Worm (Caenorhabditis elegans) whole organism, L3 larva: Measurements from ENCODE around the gene otpl-6.
A peak's percentile ranks its signal among the peaks of the same experiment; 100 is the strongest.

Source experiments
- R02D3.7 ChIP-seq: fragments of 150-350 bp; optimal IDR thresholded peaks from 2 replicates; lab custom pipeline; 2014; ENCODE audit warnings: missing biosample characterization, missing genetic modification characterization
- ZK546.5 ChIP-seq: sonication (generic microtip); optimal IDR thresholded peaks from 2 replicates; lab custom pipeline; 2017; ENCODE audit warnings: missing biosample characterization, missing genetic modification characterization
- aly-2 ChIP-seq: fragments of 150-350 bp; optimal IDR thresholded peaks from 2 replicates; lab custom pipeline; 2014; ENCODE audit warnings: missing biosample characterization, missing genetic modification characterization
- ama-1 ChIP-seq: fragments of 150-350 bp; optimal IDR thresholded peaks from 2 replicates; lab custom pipeline; 2018
- ceh-16 ChIP-seq: sonication (generic microtip); optimal IDR thresholded peaks from 2 replicates; lab custom pipeline; 2017; ENCODE audit warnings: missing biosample characterization, missing genetic modification characterization
- ceh-28 ChIP-seq: fragments of 150-350 bp; optimal IDR thresholded peaks from 2 replicates; lab custom pipeline; 2014; ENCODE audit warnings: missing biosample characterization, missing genetic modification reagents, missing genetic modification characterization
- ceh-82 ChIP-seq: fragments of 150-350 bp; optimal IDR thresholded peaks from 2 replicates; lab custom pipeline; 2014; ENCODE audit warnings: missing biosample characterization, missing genetic modification characterization
- ceh-9 ChIP-seq: sonication (generic microtip); optimal IDR thresholded peaks from 2 replicates; lab custom pipeline; 2018; ENCODE audit warnings: missing biosample characterization, missing genetic modification characterization
- daf-12 ChIP-seq: fragments of 150-350 bp; optimal IDR thresholded peaks from 2 replicates; lab custom pipeline; 2014; ENCODE audit warnings: missing biosample characterization, missing genetic modification reagents, missing genetic modification characterization
- egl-27 ChIP-seq: sonication (generic microtip); optimal IDR thresholded peaks from 4 replicates; lab custom pipeline; 2017; ENCODE audit warnings: missing biosample characterization, missing genetic modification reagents, missing genetic modification characterization
- egl-5 ChIP-seq: fragments of 150-350 bp; optimal IDR thresholded peaks from 2 replicates; lab custom pipeline; 2017; ENCODE audit warnings: missing biosample characterization, missing genetic modification reagents, missing genetic modification characterization, inconsistent platforms
- elt-1 ChIP-seq: fragments of 150-350 bp; optimal IDR thresholded peaks from 2 replicates; lab custom pipeline; 2014; ENCODE audit warnings: missing biosample characterization, missing genetic modification characterization
- elt-2 ChIP-seq: sonication (generic microtip); optimal IDR thresholded peaks from 2 replicates; lab custom pipeline; 2016; ENCODE audit warnings: missing genetic modification reagents, mild to moderate bottlenecking, missing genetic modification characterization, missing compliant biosample characterization
- elt-3 ChIP-seq, 3 experiments: fragments of 150-350 bp in 1 of 3; sonication (generic microtip) in 2 of 3; optimal IDR thresholded peaks; 2 replicates in 2 of 3; 4 replicates in 1 of 3; lab custom pipeline; 2014 to 2017; ENCODE audit warnings: missing biosample characterization in 3 of 3, missing genetic modification characterization in 3 of 3
- eor-1 ChIP-seq, 2 experiments: fragments of 150-350 bp; optimal IDR thresholded peaks; 2 replicates each; lab custom pipeline; 2014 to 2018; ENCODE audit warnings: missing biosample characterization in 2 of 2, missing genetic modification characterization in 2 of 2
- fkh-10 ChIP-seq: sonication (generic microtip); optimal IDR thresholded peaks from 2 replicates; lab custom pipeline; 2017; ENCODE audit warnings: missing biosample characterization, missing genetic modification reagents, missing genetic modification characterization
- fkh-2 ChIP-seq: fragments of 150-350 bp; optimal IDR thresholded peaks from 2 replicates; lab custom pipeline; 2014; ENCODE audit warnings: missing biosample characterization, missing genetic modification reagents, missing genetic modification characterization
- fos-1 ChIP-seq: fragments of 150-350 bp; optimal IDR thresholded peaks from 2 replicates; lab custom pipeline; 2014; ENCODE audit warnings: missing biosample characterization, missing genetic modification characterization
- hmg-11 ChIP-seq: sonication (generic microtip); optimal IDR thresholded peaks from 2 replicates; lab custom pipeline; 2016; ENCODE audit warnings: missing genetic modification characterization, missing compliant biosample characterization
- jun-1 ChIP-seq: fragments of 150-350 bp; optimal IDR thresholded peaks from 2 replicates; lab custom pipeline; 2014; ENCODE audit warnings: missing biosample characterization, missing genetic modification reagents, missing genetic modification characterization
- lin-15B ChIP-seq: fragments of 150-350 bp; optimal IDR thresholded peaks from 2 replicates; lab custom pipeline; 2014; ENCODE audit warnings: missing biosample characterization, missing genetic modification characterization
- lin-39 ChIP-seq: fragments of 150-350 bp; optimal IDR thresholded peaks from 2 replicates; lab custom pipeline; 2018; ENCODE audit warnings: missing biosample characterization, missing genetic modification reagents, missing genetic modification characterization
- lsy-12 ChIP-seq: sonication (generic microtip); optimal IDR thresholded peaks from 2 replicates; lab custom pipeline; 2016; ENCODE audit warnings: mild to moderate bottlenecking, missing genetic modification characterization, missing compliant biosample characterization
- mdl-1 ChIP-seq: fragments of 150-350 bp; optimal IDR thresholded peaks from 2 replicates; lab custom pipeline; 2014; ENCODE audit warnings: missing biosample characterization, missing genetic modification characterization
- mml-1 ChIP-seq: fragments of 150-350 bp; sonication (generic microtip); optimal IDR thresholded peaks from 3 replicates; lab custom pipeline; 2014; ENCODE audit warnings: missing biosample characterization, missing genetic modification characterization
- nfya-1 ChIP-seq: sonication (generic microtip); optimal IDR thresholded peaks from 2 replicates; lab custom pipeline; 2017; ENCODE audit warnings: missing genetic modification characterization, mild to moderate bottlenecking, missing compliant biosample characterization, antibody characterized with exemption, moderate library complexity; ENCODE audit not compliant: insufficient read depth
- nhr-11 ChIP-seq: fragments of 150-350 bp; optimal IDR thresholded peaks from 2 replicates; lab custom pipeline; 2014; ENCODE audit warnings: missing biosample characterization, missing genetic modification characterization
- nhr-12 ChIP-seq: fragments of 150-350 bp; optimal IDR thresholded peaks from 2 replicates; lab custom pipeline; 2014; ENCODE audit warnings: missing biosample characterization, missing genetic modification characterization
- nhr-23 ChIP-seq: fragments of 150-350 bp; optimal IDR thresholded peaks from 2 replicates; lab custom pipeline; 2014; ENCODE audit warnings: missing biosample characterization, missing genetic modification reagents, missing genetic modification characterization
- nhr-237 ChIP-seq: fragments of 150-350 bp; optimal IDR thresholded peaks from 2 replicates; lab custom pipeline; 2014; ENCODE audit warnings: missing biosample characterization, missing genetic modification characterization
- nhr-25 ChIP-seq: sonication (generic microtip); optimal IDR thresholded peaks from 2 replicates; lab custom pipeline; 2017; ENCODE audit warnings: missing biosample characterization, missing genetic modification characterization
- nhr-28 ChIP-seq: fragments of 150-350 bp; optimal IDR thresholded peaks from 2 replicates; lab custom pipeline; 2014; ENCODE audit warnings: missing biosample characterization, missing genetic modification characterization
- nhr-43 ChIP-seq: sonication (generic microtip); optimal IDR thresholded peaks from 2 replicates; lab custom pipeline; 2016; ENCODE audit warnings: mild to moderate bottlenecking, missing genetic modification characterization, missing compliant biosample characterization; ENCODE audit not compliant: poor library complexity, severe bottlenecking
- nhr-67 ChIP-seq: fragments of 150-350 bp; optimal IDR thresholded peaks from 2 replicates; lab custom pipeline; 2014; ENCODE audit warnings: missing biosample characterization, missing genetic modification characterization
- nhr-76 ChIP-seq: fragments of 150-350 bp; sonication (generic microtip); optimal IDR thresholded peaks from 5 replicates; lab custom pipeline; 2014; ENCODE audit warnings: missing biosample characterization, missing genetic modification characterization
- nhr-77 ChIP-seq: fragments of 150-350 bp; optimal IDR thresholded peaks from 2 replicates; lab custom pipeline; 2014; ENCODE audit warnings: missing biosample characterization, missing genetic modification characterization
- pha-4 ChIP-seq: fragments of 150-350 bp; optimal IDR thresholded peaks from 2 replicates; lab custom pipeline; 2014; ENCODE audit warnings: missing biosample characterization, missing genetic modification reagents, missing genetic modification characterization
- pqm-1 ChIP-seq: fragments of 150-350 bp; optimal IDR thresholded peaks from 2 replicates; lab custom pipeline; 2017; ENCODE audit warnings: missing biosample characterization, missing genetic modification characterization, inconsistent platforms
- sea-2 ChIP-seq: fragments of 150-350 bp; sonication (generic microtip); optimal IDR thresholded peaks from 4 replicates; lab custom pipeline; 2014; ENCODE audit warnings: missing biosample characterization, missing genetic modification reagents, missing genetic modification characterization
- skn-1 ChIP-seq: fragments of 150-350 bp; optimal IDR thresholded peaks from 2 replicates; lab custom pipeline; 2014; ENCODE audit warnings: missing biosample characterization, missing genetic modification characterization
- snpc-4 ChIP-seq: fragments of 150-350 bp; optimal IDR thresholded peaks from 2 replicates; lab custom pipeline; 2014; ENCODE audit warnings: missing biosample characterization, missing genetic modification characterization
- tbx-2 ChIP-seq: sonication (generic microtip); optimal IDR thresholded peaks from 2 replicates; lab custom pipeline; 2016; ENCODE audit warnings: mild to moderate bottlenecking, missing genetic modification characterization, missing compliant biosample characterization
- unc-39 ChIP-seq: sonication (generic microtip); optimal IDR thresholded peaks from 4 replicates; lab custom pipeline; 2017; ENCODE audit warnings: missing biosample characterization, missing genetic modification characterization
- unc-62 ChIP-seq: fragments of 150-350 bp; sonication (generic microtip); optimal IDR thresholded peaks from 4 replicates; lab custom pipeline; 2014; ENCODE audit warnings: missing biosample characterization, missing genetic modification reagents, missing genetic modification characterization
- zag-1 ChIP-seq: fragments of 150-350 bp; optimal IDR thresholded peaks from 2 replicates; lab custom pipeline; 2014; ENCODE audit warnings: missing biosample characterization, missing genetic modification characterization
- ztf-11 ChIP-seq: fragments of 150-350 bp; optimal IDR thresholded peaks from 2 replicates; lab custom pipeline; 2014; ENCODE audit warnings: missing biosample characterization, missing genetic modification characterization
- ztf-4 ChIP-seq: fragments of 150-350 bp; optimal IDR thresholded peaks from 2 replicates; lab custom pipeline; 2014; ENCODE audit warnings: missing biosample characterization, missing genetic modification characterization

otpl-6 gene

ce11 chrV:8495965-8496364, 29.9 kb upstream of the otpl-6 start:
- TF ChIP-seq ceh-82 (tag; lab: Kevin White, UChicago) (no peak), R02D3.7 (tag; lab: Kevin White, UChicago) (no peak), nhr-43 (no peak), egl-27 (tag; lab: Kevin White, UChicago) (no peak), ztf-11 (tag; lab: Kevin White, UChicago) (no peak), unc-39 (tag; lab: Kevin White, UChicago) (no peak), elt-2 (peak; percentile 22), daf-12 (tag; lab: Kevin White, UChicago) (no peak), jun-1 (no peak), unc-62 (no peak), mdl-1 (tag; lab: Kevin White, UChicago) (no peak), snpc-4 (peak; percentile 4)

ce11 chrV:8499407-8499806, 26.5 kb upstream of the otpl-6 start:
- TF ChIP-seq pha-4 (tag; lab: Kevin White, UChicago) (no peak), ama-1 (lab: Kevin White, UChicago) (no peak), fos-1 (tag; lab: Kevin White, UChicago) (no peak), hmg-11 (tag; lab: Kevin White, UChicago) (no peak)

ce11 chrV:8500348-8500747, 25.5 kb upstream of the otpl-6 start:
- TF ChIP-seq mdl-1 (tag; lab: Kevin White, UChicago), result no peak
- TF ChIP-seq zag-1, result peak; percentile 68
- TF ChIP-seq eor-1 (tag; optimal IDR thresholded peaks at IDR 0.05; lab: Kevin White, UChicago), result peak in 1 of 2 experiments; percentile 17
- peak; percentile 56 for TF ChIP-seq mml-1 (tag; lab: Kevin White, UChicago)
- TF ChIP-seq nhr-76 (tag; lab: Kevin White, UChicago), result peak; percentile 41
- no peak for TF ChIP-seq elt-1 (tag; lab: Kevin White, UChicago)
- TF ChIP-seq daf-12 (tag; lab: Kevin White, UChicago), result no peak
- TF ChIP-seq nhr-12, result no peak
- TF ChIP-seq elt-2, result peak; percentile 70
- TF ChIP-seq nhr-11, result no peak
- TF ChIP-seq fkh-10 (GFP tag; lab: Kevin White, UChicago), result no peak
- TF ChIP-seq nhr-28 (tag; lab: Kevin White, UChicago), result peak; percentile 44
- TF ChIP-seq ama-1 (lab: Kevin White, UChicago), result peak; percentile 51
- peak; percentile 72 for TF ChIP-seq egl-27 (tag; lab: Kevin White, UChicago)
- peak; percentile 91 for TF ChIP-seq ceh-82 (tag; lab: Kevin White, UChicago)
- TF ChIP-seq skn-1 (tag; lab: Kevin White, UChicago), result peak; percentile 45
- peak; percentile 76 for TF ChIP-seq nfya-1 (tag; lab: Kevin White, UChicago)
- peak; percentile 43 for TF ChIP-seq jun-1
- peak in 2 of 3 experiments; percentile 68 to 86 for TF ChIP-seq elt-3 (tag; optimal IDR thresholded peaks at IDR 0.05; lab: Kevin White, UChicago)
- TF ChIP-seq snpc-4, result peak; percentile 100
- peak; percentile 26 for TF ChIP-seq lin-39 (tag; lab: Kevin White, UChicago)
- peak; percentile 15 for TF ChIP-seq pqm-1 (tag; lab: Kevin White, UChicago)
- peak; percentile 68 for TF ChIP-seq nhr-25
- TF ChIP-seq unc-62, result peak; percentile 90
- peak; percentile 90 for TF ChIP-seq ztf-4
- TF ChIP-seq nhr-237 (tag; lab: Kevin White, UChicago), result no peak
- peak; percentile 55 for TF ChIP-seq unc-39 (tag; lab: Kevin White, UChicago)
- TF ChIP-seq nhr-67 (tag; lab: Kevin White, UChicago), result peak; percentile 57
- peak; percentile 7 for TF ChIP-seq lin-15B (tag; lab: Kevin White, UChicago)
- peak; percentile 71 for TF ChIP-seq ceh-9 (tag; lab: Kevin White, UChicago)
- peak; percentile 20 for TF ChIP-seq ztf-11 (tag; lab: Kevin White, UChicago)
- peak; percentile 95 for TF ChIP-seq lsy-12
- peak; percentile 48 for TF ChIP-seq ceh-28 (tag; lab: Kevin White, UChicago)
- peak; percentile 99 for TF ChIP-seq hmg-11 (tag; lab: Kevin White, UChicago)
- TF ChIP-seq nhr-43, result peak; percentile 98
- peak; percentile 88 for TF ChIP-seq nhr-77 (tag; lab: Kevin White, UChicago)
- TF ChIP-seq R02D3.7 (tag; lab: Kevin White, UChicago), result peak; percentile 81
- no peak for TF ChIP-seq fos-1 (tag; lab: Kevin White, UChicago)
- TF ChIP-seq egl-5, result peak; percentile 64
- no peak for TF ChIP-seq fkh-2 (tag; lab: Kevin White, UChicago)
- TF ChIP-seq nhr-23, result no peak
- TF ChIP-seq ZK546.5, result peak; percentile 30
- peak; percentile 53 for TF ChIP-seq ceh-16 (tag; lab: Kevin White, UChicago)
- peak; percentile 96 for TF ChIP-seq tbx-2 (tag; lab: Kevin White, UChicago)
- TF ChIP-seq aly-2 (tag; lab: Kevin White, UChicago), result peak; percentile 89
- peak; percentile 83 for TF ChIP-seq sea-2 (GFP tag; lab: Kevin White, UChicago)
- no peak for TF ChIP-seq pha-4 (tag; lab: Kevin White, UChicago)
